Worm (Caenorhabditis elegans) whole organism, L4 larva: ENCODE measurements around the gene erp-44.2.

Experiments used
- Y105C5A.15 ChIP-seq: fragments of 200-800 bp; sonication (Bioruptor generic); IDR thresholded peaks from 2 replicates; pipeline ENCODE4 v1.3.6; 2022; ENCODE audit warnings: missing genetic modification characterization, missing compliant biosample characterization
- attf-4 ChIP-seq: sonication (generic microtip); optimal IDR thresholded peaks from 3 replicates; lab custom pipeline; 2017; ENCODE audit warnings: missing biosample characterization, missing genetic modification characterization
- ceh-82 ChIP-seq: sonication (generic microtip); optimal IDR thresholded peaks from 2 replicates; lab custom pipeline; 2017; ENCODE audit warnings: missing biosample characterization, missing genetic modification characterization
- egl-43 ChIP-seq: fragments of 200-800 bp; sonication (Bioruptor generic); IDR thresholded peaks from 2 replicates; pipeline ENCODE4 v1.3.6; 2022; ENCODE audit warnings: missing genetic modification reagents, missing genetic modification characterization, missing compliant biosample characterization
- fkh-10 ChIP-seq: fragments of 150-350 bp; optimal IDR thresholded peaks from 2 replicates; lab custom pipeline; 2014; ENCODE audit warnings: missing biosample characterization, missing genetic modification reagents, missing genetic modification characterization
- lin-15B ChIP-seq: fragments of 150-350 bp; sonication (generic microtip); optimal IDR thresholded peaks from 3 replicates; lab custom pipeline; 2014; ENCODE audit warnings: missing biosample characterization, missing genetic modification characterization
- nhr-77 ChIP-seq: fragments of 150-350 bp; optimal IDR thresholded peaks from 2 replicates; lab custom pipeline; 2014; ENCODE audit warnings: missing biosample characterization, missing genetic modification characterization

DNA sequence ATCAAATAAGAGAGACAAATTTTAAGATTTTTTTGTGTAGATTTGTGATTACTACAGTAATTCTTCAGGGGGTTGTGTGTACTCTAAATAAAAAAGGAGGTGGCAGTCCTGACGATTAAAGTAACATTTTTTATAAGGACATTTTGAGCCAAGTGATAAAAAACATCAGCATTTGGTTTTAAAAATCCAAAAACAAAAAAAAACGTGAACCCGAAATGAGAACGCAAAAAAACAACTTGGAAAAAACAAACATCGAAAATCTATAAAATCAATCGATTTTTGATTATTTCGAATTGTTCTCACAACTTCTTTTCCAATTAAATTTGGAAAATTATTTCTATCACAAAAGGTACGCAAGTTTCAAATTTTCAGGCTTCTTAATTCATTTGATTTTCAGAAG, 36.0 kb upstream of the erp-44.2 start, which contains the start of gene T06C10.3:
- no peak for TF ChIP-seq fkh-10 (GFP tag; lab: Kevin White, UChicago)
- no peak for TF ChIP-seq ceh-82
- TF ChIP-seq lin-15B (tag; lab: Kevin White, UChicago) = no peak
- TF ChIP-seq attf-4 (tag; lab: Kevin White, UChicago) = no peak
- no peak for TF ChIP-seq nhr-77
- TF ChIP-seq egl-43 = no peak
- no peak for TF ChIP-seq Y105C5A.15
